Worm (Caenorhabditis elegans): ENCODE measurements around the gene T22B2.2.

T22B2.2 gene

DNA sequence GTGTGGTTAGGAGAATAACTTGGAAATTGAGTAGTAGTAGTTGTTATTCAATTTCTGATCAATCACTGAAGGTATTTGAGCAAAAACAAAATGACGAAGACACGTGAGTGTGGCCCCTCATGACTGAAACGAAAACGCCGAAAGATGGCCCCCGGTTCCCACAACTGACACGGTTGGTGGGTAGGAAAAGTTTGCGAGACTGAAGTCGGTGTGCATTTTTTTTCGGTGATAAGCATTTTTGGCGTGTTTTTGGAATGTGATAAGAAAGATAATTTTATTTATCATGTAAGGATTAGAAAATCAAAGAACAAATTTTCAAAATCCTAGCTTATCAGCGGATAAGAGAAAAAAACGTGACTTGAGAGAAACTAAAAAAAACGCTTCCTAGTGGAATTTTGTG, 23.9 kb downstream of the T22B2.2 start (continued):
- TF ChIP-seq dmd-6 (GFP tag; IDR thresholded peaks at IDR 0.05) (peak; percentile 72), daf-8 (GFP tag; IDR thresholded peaks at IDR 0.05) (no peak), mdt-29 (GFP tag; IDR thresholded peaks at IDR 0.05) (no peak), F10B5.3 (tag; optimal IDR thresholded peaks at IDR 0.05) (no peak)

DNA sequence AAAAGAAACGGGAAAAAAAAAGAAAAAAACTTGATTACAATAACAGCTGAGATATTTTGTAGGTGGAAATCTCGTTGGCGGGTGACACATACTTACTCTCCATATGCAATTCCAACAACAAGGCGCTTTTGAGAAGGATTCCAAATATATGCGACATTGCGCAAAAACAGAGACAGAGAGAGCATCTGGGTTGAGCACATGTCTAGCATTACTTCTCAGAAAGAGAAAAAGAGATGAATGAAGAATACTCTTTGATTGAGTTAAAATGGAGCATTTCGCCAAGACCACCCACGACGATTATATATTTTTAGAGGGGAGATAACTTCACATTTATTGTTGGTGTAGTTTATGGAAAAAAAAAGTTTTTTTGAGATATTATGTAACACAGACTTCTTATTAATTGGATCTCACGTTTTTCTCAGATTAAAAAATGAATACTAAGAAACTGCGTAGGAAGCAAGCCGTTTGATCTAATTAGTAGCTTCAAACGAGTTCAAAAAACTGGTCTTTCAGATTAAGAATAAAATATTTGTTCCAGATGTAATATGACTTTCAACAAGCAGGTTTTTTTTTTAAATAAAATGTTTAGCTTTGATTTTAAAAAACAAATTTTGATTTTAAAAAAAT, 24.9 kb downstream of the T22B2.2 start:
- no peak for TF ChIP-seq aly-2 (tag; optimal IDR thresholded peaks at IDR 0.05)
- peak; percentile 25 for TF ChIP-seq hlh-30 (tag; optimal IDR thresholded peaks at IDR 0.05; ENCODE audit: insufficient read depth)
- no peak for TF ChIP-seq mxl-3 (GFP tag; optimal IDR thresholded peaks at IDR 0.05)
- peak; percentile 24 for TF ChIP-seq aha-1 (tag)
- no peak for TF ChIP-seq ceh-82 (tag; optimal IDR thresholded peaks at IDR 0.05)
- no peak for TF ChIP-seq attf-4 (tag; optimal IDR thresholded peaks at IDR 0.05)
- TF ChIP-seq F44E2.7 (GFP tag; IDR thresholded peaks at IDR 0.05): no peak
- peak; percentile 11 for TF ChIP-seq fkh-10 (GFP tag; optimal IDR thresholded peaks at IDR 0.05)

DNA sequence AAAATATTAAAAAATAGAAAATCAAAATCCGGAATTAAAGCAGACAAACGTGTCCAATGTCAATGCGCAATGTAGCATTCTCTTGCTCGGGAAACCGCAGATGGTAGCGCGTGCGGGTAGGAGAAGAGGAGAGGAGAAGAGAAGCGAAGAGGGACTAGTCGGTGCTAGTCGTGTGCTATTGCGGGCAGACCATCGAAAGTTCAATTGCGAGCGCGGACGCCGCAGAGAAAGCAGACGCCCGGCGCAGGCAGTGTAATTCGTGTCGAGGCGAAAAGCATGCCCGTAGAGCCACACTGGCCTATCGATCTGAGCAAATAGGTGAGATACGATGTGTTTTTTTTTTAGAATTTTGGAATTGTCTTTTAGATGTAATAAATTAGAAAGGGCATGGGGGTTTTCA, 25.5 kb downstream of the T22B2.2 start:
- no peak for TF ChIP-seq nhr-6 (tag; optimal IDR thresholded peaks at IDR 0.05)
- TF ChIP-seq daf-19 (GFP tag; conservative IDR thresholded peaks at IDR 0.05): no peak
- TF ChIP-seq Y48G9A.11 (GFP tag; IDR thresholded peaks at IDR 0.05): no peak
- TF ChIP-seq hlh-11 (tag; optimal IDR thresholded peaks at IDR 0.05): peak; percentile 67
- no peak for TF ChIP-seq ztf-11 (tag; optimal IDR thresholded peaks at IDR 0.05)
- no peak for TF ChIP-seq snpc-1.2 (GFP tag; IDR thresholded peaks at IDR 0.05)
- no peak for TF ChIP-seq zip-2 (tag; optimal IDR thresholded peaks at IDR 0.05)
- no peak for TF ChIP-seq sdz-12 (GFP tag; optimal IDR thresholded peaks at IDR 0.05)
- TF ChIP-seq cey-2 (tag; optimal IDR thresholded peaks at IDR 0.05; ENCODE audit: borderline replicate concordance, insufficient read depth): no peak
- TF ChIP-seq fos-1 (tag; optimal IDR thresholded peaks at IDR 0.05): no peak
- no peak for TF ChIP-seq tra-1 (GFP tag; IDR thresholded peaks at IDR 0.05)
- no peak for TF ChIP-seq duxl-1 (tag; optimal IDR thresholded peaks at IDR 0.05; ENCODE audit: poor library complexity)
- peak in 1 of 2 experiments; percentile 50 for TF ChIP-seq hif-1 (tag; optimal IDR thresholded peaks at IDR 0.05)
- TF ChIP-seq daf-8 (GFP tag; IDR thresholded peaks at IDR 0.05): no peak
- TF ChIP-seq nhr-11 (tag; optimal IDR thresholded peaks at IDR 0.05): peak; percentile 61
- no peak for TF ChIP-seq F44E2.7 (GFP tag; IDR thresholded peaks at IDR 0.05)
- TF ChIP-seq ctbp-1 (GFP tag; IDR thresholded peaks at IDR 0.05): 0 out of 2 replicates have a peak, but pooled peaks have one; percentile 46
- no peak for TF ChIP-seq dpl-1 (GFP tag; optimal IDR thresholded peaks at IDR 0.05)
- no peak for TF ChIP-seq saeg-2 (GFP tag; IDR thresholded peaks at IDR 0.05)
- TF ChIP-seq ceh-28 (tag; optimal IDR thresholded peaks at IDR 0.05): no peak
- no peak for TF ChIP-seq madf-9 (GFP tag; conservative IDR thresholded peaks at IDR 0.05)
- TF ChIP-seq fkh-10 (GFP tag; optimal IDR thresholded peaks at IDR 0.05): no peak
- peak; percentile 55; the same call in 1 of the 2 replicates for TF ChIP-seq pha-4 (GFP tag; IDR thresholded peaks at IDR 0.05)
- TF ChIP-seq pha-4 (tag; optimal IDR thresholded peaks at IDR 0.05): no peak
- no peak for TF ChIP-seq gei-8 (GFP tag; optimal IDR thresholded peaks at IDR 0.05)
- TF ChIP-seq ceh-62 (tag; optimal IDR thresholded peaks at IDR 0.05): no peak
- no peak for TF ChIP-seq lir-3 (tag; optimal IDR thresholded peaks at IDR 0.05)
- no peak for TF ChIP-seq ces-1 (GFP tag; optimal IDR thresholded peaks at IDR 0.05)
- TF ChIP-seq egl-27 (tag; optimal IDR thresholded peaks at IDR 0.05): no peak
- peak; percentile 3 for TF ChIP-seq nhr-102 (tag; optimal IDR thresholded peaks at IDR 0.05)
- no peak for TF ChIP-seq nhr-76 (tag; optimal IDR thresholded peaks at IDR 0.05)
- peak; percentile 64 for TF ChIP-seq hlh-30 (tag; optimal IDR thresholded peaks at IDR 0.05; ENCODE audit: insufficient read depth)
- TF ChIP-seq lsy-2 (tag; optimal IDR thresholded peaks at IDR 0.05): peak; percentile 2 to 26
- TF ChIP-seq zfp-2 (tag; optimal IDR thresholded peaks at IDR 0.05): no peak
- TF ChIP-seq aha-1 (tag): peak; percentile 55
- no peak for TF ChIP-seq lin-13 (GFP tag; optimal IDR thresholded peaks at IDR 0.05)
- no peak for TF ChIP-seq nhr-42 (GFP tag; IDR thresholded peaks at IDR 0.05)
- no peak for TF ChIP-seq F10B5.3 (tag; optimal IDR thresholded peaks at IDR 0.05)
- TF ChIP-seq mxl-2 (GFP tag; conservative IDR thresholded peaks at IDR 0.05): no peak
- no peak for TF ChIP-seq mdt-29 (GFP tag; IDR thresholded peaks at IDR 0.05)
- peak; percentile 29 for TF ChIP-seq dve-1 (tag; optimal IDR thresholded peaks at IDR 0.05; ENCODE audit: insufficient read depth)
- TF ChIP-seq D1046.2 (GFP tag; IDR thresholded peaks at IDR 0.05): no peak

All from whole organism, L4 larva.